Worm (Caenorhabditis elegans): ENCODE results near the gene nth-1.

nth-1 gene

DNA sequence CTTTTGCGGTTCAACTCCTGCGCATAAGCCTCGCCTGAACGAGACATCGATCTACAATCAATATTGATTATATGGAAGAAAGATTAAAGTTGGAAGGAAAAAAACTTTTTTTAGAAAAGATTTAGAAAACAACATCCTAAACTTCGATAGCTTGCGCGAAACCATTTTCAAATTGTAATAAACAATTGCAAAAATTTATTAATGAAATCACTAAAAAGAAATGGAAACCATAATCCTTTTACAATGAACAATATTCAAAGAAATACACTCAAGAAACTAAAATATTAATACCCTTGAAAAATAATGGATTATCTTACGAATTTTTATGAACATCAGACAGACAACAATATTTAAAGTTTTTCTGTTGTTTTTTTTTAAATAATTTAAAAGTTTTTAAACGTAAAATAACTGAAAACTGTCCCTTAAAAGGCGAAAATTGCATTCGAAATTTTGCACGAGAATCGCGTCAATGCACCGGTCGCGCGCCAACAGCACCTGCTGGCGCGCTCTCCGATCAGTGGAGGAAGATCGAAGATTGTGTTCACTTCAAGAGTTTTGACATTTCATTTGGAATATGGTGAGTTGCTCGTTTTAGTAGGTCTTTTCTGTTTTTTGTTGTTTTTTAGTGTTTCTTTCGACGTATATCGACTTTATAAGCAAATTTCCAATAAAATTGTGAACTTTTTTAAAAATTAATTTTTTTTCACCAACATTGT is 24.7 kb downstream of the nth-1 start, which contains the start of the genes sftb-1 and R10E4.1 (continued):
- TF ChIP-seq Y48G9A.11 (GFP tag; IDR thresholded peaks at IDR 0.05): no peak
- no peak for TF ChIP-seq lin-13 (GFP tag; optimal IDR thresholded peaks at IDR 0.05)
- no peak for TF ChIP-seq zfp-2 (tag; optimal IDR thresholded peaks at IDR 0.05)
- peak; percentile 20 for TF ChIP-seq nhr-11 (tag; optimal IDR thresholded peaks at IDR 0.05)
- peak; percentile 80 for TF ChIP-seq mes-2 (tag; optimal IDR thresholded peaks at IDR 0.05; ENCODE audit: poor library complexity, severe bottlenecking)
- no peak for TF ChIP-seq R02D3.7 (tag; optimal IDR thresholded peaks at IDR 0.05)
- TF ChIP-seq rbr-2 (tag; optimal IDR thresholded peaks at IDR 0.05): peak; percentile 50
- peak; percentile 81 for TF ChIP-seq dpl-1 (GFP tag; optimal IDR thresholded peaks at IDR 0.05)
- no peak for TF ChIP-seq ceh-82 (tag; optimal IDR thresholded peaks at IDR 0.05)
- TF ChIP-seq madf-5 (GFP tag; IDR thresholded peaks at IDR 0.05): no peak
- no peak for TF ChIP-seq jun-1 (tag; optimal IDR thresholded peaks at IDR 0.05)
- no peak for TF ChIP-seq ceh-32 (tag; optimal IDR thresholded peaks at IDR 0.05; ENCODE audit: poor library complexity)
- no peak for TF ChIP-seq ces-1 (GFP tag; optimal IDR thresholded peaks at IDR 0.05)
- no peak for TF ChIP-seq ceh-44 (GFP tag; IDR thresholded peaks at IDR 0.05)
- no peak for TF ChIP-seq ctbp-1 (GFP tag; IDR thresholded peaks at IDR 0.05)
- TF ChIP-seq set-16 (GFP tag; IDR thresholded peaks at IDR 0.05): 0 out of 2 replicates have a peak, but pooled peaks have one; percentile 17
- TF ChIP-seq tra-1 (GFP tag; IDR thresholded peaks at IDR 0.05): no peak
- no peak for TF ChIP-seq ceh-28 (tag; optimal IDR thresholded peaks at IDR 0.05)
- no peak for TF ChIP-seq fos-1 (tag; optimal IDR thresholded peaks at IDR 0.05)
- no peak for TF ChIP-seq nhr-42 (GFP tag; IDR thresholded peaks at IDR 0.05)
- TF ChIP-seq mxl-3 (GFP tag; optimal IDR thresholded peaks at IDR 0.05): no peak
- no peak for TF ChIP-seq skn-1 (tag; optimal IDR thresholded peaks at IDR 0.05)
- TF ChIP-seq spr-3 (GFP tag; optimal IDR thresholded peaks at IDR 0.05): no peak
- TF ChIP-seq hlh-30 (tag; optimal IDR thresholded peaks at IDR 0.05; ENCODE audit: insufficient read depth): peak; percentile 60
- no peak for TF ChIP-seq vab-7 (GFP tag; IDR thresholded peaks at IDR 0.05)
- TF ChIP-seq dmd-8 (GFP tag; IDR thresholded peaks at IDR 0.05): no peak
- peak; percentile 36 for TF ChIP-seq nhr-28 (tag; optimal IDR thresholded peaks at IDR 0.05)
- no peak for TF ChIP-seq nhr-111 (GFP tag; optimal IDR thresholded peaks at IDR 0.05)
- TF ChIP-seq nhr-76 (tag; optimal IDR thresholded peaks at IDR 0.05): no peak
- TF ChIP-seq daf-16 (GFP tag; optimal IDR thresholded peaks at IDR 0.05): peak in 1 of 2 experiments; percentile 20
- no peak for TF ChIP-seq daf-16 (tag; optimal IDR thresholded peaks at IDR 0.05)
- TF ChIP-seq attf-4 (tag; optimal IDR thresholded peaks at IDR 0.05): no peak
- TF ChIP-seq daf-8 (GFP tag; IDR thresholded peaks at IDR 0.05): no peak
- TF ChIP-seq sdz-12 (GFP tag; optimal IDR thresholded peaks at IDR 0.05): no peak
- TF ChIP-seq lin-39 (tag; optimal IDR thresholded peaks at IDR 0.05): no peak
- TF ChIP-seq F44E2.7 (GFP tag; IDR thresholded peaks at IDR 0.05): no peak
- TF ChIP-seq mdt-29 (GFP tag; IDR thresholded peaks at IDR 0.05): no peak
- TF ChIP-seq php-3 (GFP tag; IDR thresholded peaks at IDR 0.05): no peak
- no peak for TF ChIP-seq pqm-1 (tag; optimal IDR thresholded peaks at IDR 0.05)
- no peak for TF ChIP-seq ZK546.5 (tag; optimal IDR thresholded peaks at IDR 0.05)
- no peak for TF ChIP-seq cey-2 (tag; optimal IDR thresholded peaks at IDR 0.05; ENCODE audit: borderline replicate concordance, insufficient read depth)
- TF ChIP-seq lir-3 (tag; optimal IDR thresholded peaks at IDR 0.05): no peak
- TF ChIP-seq ama-1 (optimal IDR thresholded peaks at IDR 0.05): no peak
- no peak for TF ChIP-seq nhr-237 (tag; optimal IDR thresholded peaks at IDR 0.05)
- peak in 1 of 2 experiments; percentile 20 for TF ChIP-seq mdl-1 (tag; optimal IDR thresholded peaks at IDR 0.05)
- TF ChIP-seq F37D6.2 (tag; optimal IDR thresholded peaks at IDR 0.05): peak; percentile 15
- peak in 1 of 2 experiments; percentile 81 for TF ChIP-seq lsy-2 (tag; optimal IDR thresholded peaks at IDR 0.05)
- TF ChIP-seq hmg-1.1 (GFP tag; IDR thresholded peaks at IDR 0.05): peak; percentile 47; the same call in 1 of the 2 replicates
- TF ChIP-seq ztf-7 (tag; optimal IDR thresholded peaks at IDR 0.05): peak; percentile 25
- TF ChIP-seq nhr-6 (tag; optimal IDR thresholded peaks at IDR 0.05): peak; percentile 55
- TF ChIP-seq snpc-1.2 (GFP tag; IDR thresholded peaks at IDR 0.05): no peak
- no peak for TF ChIP-seq ceh-62 (tag; optimal IDR thresholded peaks at IDR 0.05)

Data from whole organism, L4 larva.